Worm (Caenorhabditis elegans) whole organism, young adult: ENCODE results near the gene C18D11.6.

Experiments
- B0019.2 ChIP-seq: fragments of 200-800 bp; sonication (Bioruptor generic); conservative IDR thresholded peaks from 2 replicates; pipeline ENCODE4 v1.3.6; 2022; ENCODE audit warnings: missing genetic modification reagents, missing genetic modification characterization, missing compliant biosample characterization
- B0336.3 ChIP-seq: fragments of 200-800 bp; sonication (Bioruptor generic); IDR thresholded peaks from 2 replicates; pipeline ENCODE4 v1.3.6; 2022; ENCODE audit warnings: missing genetic modification characterization, missing compliant biosample characterization
- D2030.7 ChIP-seq: fragments of 200-800 bp; sonication (Bioruptor generic); IDR thresholded peaks from 2 replicates; pipeline ENCODE4 v1.3.6; 2022; ENCODE audit warnings: missing genetic modification reagents, missing genetic modification characterization, missing compliant biosample characterization
- ama-1 ChIP-seq, 3 experiments: fragments of 150-350 bp in 1 of 3; sonication (generic microtip) in 2 of 3; optimal IDR thresholded peaks; 2 replicates each; lab custom pipeline; 2014 to 2018; ENCODE audit warnings: missing biosample characterization in 2 of 3, missing genetic modification characterization in 2 of 3, missing genetic modification reagents in 2 of 3
- attf-5 ChIP-seq: fragments of 200-800 bp; sonication (Bioruptor generic); optimal IDR thresholded peaks from 2 replicates; lab custom pipeline; 2018; ENCODE audit warnings: mild to moderate bottlenecking, missing genetic modification characterization, missing compliant biosample characterization
- ceh-27 ChIP-seq: fragments of 200-800 bp; sonication (Bioruptor generic); optimal IDR thresholded peaks from 2 replicates; lab custom pipeline; 2018; ENCODE audit warnings: mild to moderate bottlenecking, missing genetic modification characterization, moderate library complexity, missing compliant biosample characterization
- hlh-12 ChIP-seq: sonication (generic microtip); optimal IDR thresholded peaks from 2 replicates; lab custom pipeline; 2016; ENCODE audit warnings: missing genetic modification characterization, missing compliant biosample characterization
- madf-10 ChIP-seq: sonication (generic microtip); optimal IDR thresholded peaks from 2 replicates; lab custom pipeline; 2016; ENCODE audit warnings: mild to moderate bottlenecking, missing genetic modification characterization, missing compliant biosample characterization
- nfya-1 ChIP-seq: sonication (generic microtip); optimal IDR thresholded peaks from 2 replicates; lab custom pipeline; 2017; ENCODE audit warnings: antibody characterized with exemption, missing compliant biosample characterization, missing genetic modification characterization, borderline replicate concordance; ENCODE audit not compliant: insufficient read depth
- rcor-1 ChIP-seq: fragments of 200-800 bp; sonication (Bioruptor generic); IDR thresholded peaks from 2 replicates; pipeline ENCODE4 v1.3.6; 2022; ENCODE audit warnings: missing genetic modification reagents, missing genetic modification characterization, missing compliant biosample characterization
- tbx-9 ChIP-seq: sonication (generic microtip); optimal IDR thresholded peaks from 2 replicates; lab custom pipeline; 2016; ENCODE audit warnings: borderline replicate concordance, missing genetic modification characterization, inconsistent platforms, missing compliant biosample characterization
- unc-62 ChIP-seq: fragments of 150-350 bp; optimal IDR thresholded peaks from 2 replicates; lab custom pipeline; 2014; ENCODE audit warnings: missing biosample characterization, missing genetic modification reagents, missing genetic modification characterization
- ztf-3 ChIP-seq: fragments of 200-800 bp; sonication (Bioruptor generic); optimal IDR thresholded peaks from 2 replicates; lab custom pipeline; 2018; ENCODE audit warnings: mild to moderate bottlenecking, missing genetic modification characterization, missing compliant biosample characterization

- TF ChIP-seq madf-10 (tag; lab: Kevin White, UChicago) (no peak), B0019.2 (no peak), rcor-1 (GFP tag; lab: Robert Waterston, UW) (no peak), hlh-12 (no peak), ztf-3 (no peak), B0336.3 (GFP tag; lab: Robert Waterston, UW) (no peak), ceh-27 (GFP tag; lab: Kevin White, UChicago) (no peak), nfya-1 (tag; lab: Kevin White, UChicago) (no peak), D2030.7 (GFP tag; lab: Robert Waterston, UW) (no peak), unc-62 (GFP tag; lab: Kevin White, UChicago) (no peak), ama-1 (optimal IDR thresholded peaks at IDR 0.05; lab: Kevin White, UChicago) (no peak), ama-1 (GFP tag; optimal IDR thresholded peaks at IDR 0.05; lab: Kevin White, UChicago) (no peak), tbx-9 (no peak), attf-5 (GFP tag; lab: Kevin White, UChicago) (no peak)
These were observed 16.0 kb upstream of the C18D11.6 start for ce11 chrIII:11794389-11794788.
